Fruit fly (Drosophila melanogaster): Measurements from ENCODE around the gene Cyp4ae1.

Gene Cyp4ae1

dm6 chrX:2166129-2166528 is 12.7 kb upstream of the Cyp4ae1 start (continued):
- peak; percentile 53 for TF ChIP-seq CG17802 (tag; optimal IDR thresholded peaks at IDR 0.05)
- peak; percentile 71 for TF ChIP-seq Sox102F (GFP tag; optimal IDR thresholded peaks at IDR 0.05)
- TF ChIP-seq lab (GFP tag; optimal IDR thresholded peaks at IDR 0.05): peak; percentile 28
- TF ChIP-seq pnt (GFP tag; optimal IDR thresholded peaks at IDR 0.05): peak; percentile 35
- TF ChIP-seq vvl (GFP tag; IDR thresholded peaks at IDR 0.05): peak; percentile 74
- TF ChIP-seq sens (GFP tag): peak; percentile 66
- TF ChIP-seq Six4 (GFP tag; optimal IDR thresholded peaks at IDR 0.05): peak; percentile 13
- TF ChIP-seq CG7556 (GFP tag; optimal IDR thresholded peaks at IDR 0.05): peak; percentile 29
- peak; percentile 33; the same call in 1 of the 2 replicates for TF ChIP-seq E2f2 (GFP tag; IDR thresholded peaks at IDR 0.05)
- no peak for TF ChIP-seq fd3F (GFP tag; optimal IDR thresholded peaks at IDR 0.05)
- TF ChIP-seq CG8388 (GFP tag; optimal IDR thresholded peaks at IDR 0.05): peak; percentile 56
- TF ChIP-seq CG8290 (GFP tag; optimal IDR thresholded peaks at IDR 0.05): no peak
- peak in 1 of 2 experiments; percentile 46 for TF ChIP-seq CG8290 (tag; optimal IDR thresholded peaks at IDR 0.05)
- TF ChIP-seq CG2678 (tag; optimal IDR thresholded peaks at IDR 0.05): peak; percentile 35
- TF ChIP-seq zfh1 (GFP tag; IDR thresholded peaks at IDR 0.05): peak; percentile 56; the same call in 2 of the 3 replicates
- TF ChIP-seq CG32767 (GFP tag; IDR thresholded peaks at IDR 0.05): peak; percentile 12; the same call in 1 of the 2 replicates
- TF ChIP-seq CG30431 (GFP tag; optimal IDR thresholded peaks at IDR 0.05): no peak
- TF ChIP-seq CG11398 (GFP tag; optimal IDR thresholded peaks at IDR 0.05): no peak
- no peak for TF ChIP-seq Sox100B (GFP tag; optimal IDR thresholded peaks at IDR 0.05)
- 0 out of 2 replicates have a peak, but pooled peaks have one; percentile 10 for TF ChIP-seq peb (GFP tag; IDR thresholded peaks at IDR 0.05)
- peak; percentile 5 for TF ChIP-seq lilli (GFP tag; optimal IDR thresholded peaks at IDR 0.05)
- TF ChIP-seq sisA (GFP tag; IDR thresholded peaks at IDR 0.05): peak; percentile 80
- peak; percentile 38 for TF ChIP-seq chn (GFP tag; optimal IDR thresholded peaks at IDR 0.05)
- TF ChIP-seq sug (tag; optimal IDR thresholded peaks at IDR 0.05): no peak
- TF ChIP-seq chm (GFP tag; IDR thresholded peaks at IDR 0.05): no peak
- TF ChIP-seq ci (GFP tag; IDR thresholded peaks at IDR 0.05): peak; percentile 92
- TF ChIP-seq CG17186 (GFP tag; optimal IDR thresholded peaks at IDR 0.05): peak; percentile 28
- TF ChIP-seq esg (GFP tag; conservative IDR thresholded peaks at IDR 0.05): peak; percentile 51
- peak; percentile 38 for TF ChIP-seq CG13424 (tag; optimal IDR thresholded peaks at IDR 0.05)
- peak; percentile 47 for TF ChIP-seq CG4424 (GFP tag; optimal IDR thresholded peaks at IDR 0.05)
- TF ChIP-seq CG17385 (GFP tag; optimal IDR thresholded peaks at IDR 0.05): peak; percentile 24
- TF ChIP-seq CG14441 (GFP tag; IDR thresholded peaks at IDR 0.05): 0 out of 2 replicates have a peak, but pooled peaks have one; percentile 14
- TF ChIP-seq sc (optimal IDR thresholded peaks at IDR 0.05): no peak
- peak; percentile 21 for TF ChIP-seq sc (GFP tag; optimal IDR thresholded peaks at IDR 0.05)
- TF ChIP-seq CG7372 (GFP tag; IDR thresholded peaks at IDR 0.05): no peak
- TF ChIP-seq ATbp (GFP tag; optimal IDR thresholded peaks at IDR 0.05): peak; percentile 71
- TF ChIP-seq bsh (GFP tag; optimal IDR thresholded peaks at IDR 0.05): peak in 1 of 2 experiments; percentile 71
- TF ChIP-seq Hr51 (GFP tag; optimal IDR thresholded peaks at IDR 0.05): peak in 1 of 2 experiments; percentile 36
- TF ChIP-seq CG17359 (tag; optimal IDR thresholded peaks at IDR 0.05): peak; percentile 71
- peak; percentile 17 for TF ChIP-seq CG1529 (GFP tag; optimal IDR thresholded peaks at IDR 0.05)
- no peak for TF ChIP-seq ERR (GFP tag; optimal IDR thresholded peaks at IDR 0.05)
- TF ChIP-seq Xrp1 (GFP tag; IDR thresholded peaks at IDR 0.05): peak; percentile 48; the same call in 1 of the 2 replicates
- peak; percentile 53 for TF ChIP-seq CG10979 (tag; optimal IDR thresholded peaks at IDR 0.05)
- peak; percentile 28 for TF ChIP-seq NfI (GFP tag; optimal IDR thresholded peaks at IDR 0.05)
- TF ChIP-seq CG16863 (GFP tag; optimal IDR thresholded peaks at IDR 0.05): peak; percentile 34
- TF ChIP-seq D (optimal IDR thresholded peaks at IDR 0.05): no peak
- peak; percentile 22 for TF ChIP-seq D (GFP tag; optimal IDR thresholded peaks at IDR 0.05)
- TF ChIP-seq CG12299 (tag; optimal IDR thresholded peaks at IDR 0.05): no peak
- TF ChIP-seq gfzf (GFP tag; optimal IDR thresholded peaks at IDR 0.05): no peak
- TF ChIP-seq CG34422 (GFP tag; IDR thresholded peaks at IDR 0.05): 0 out of 3 replicates have a peak, but pooled peaks have one; percentile 15
- TF ChIP-seq repo (GFP tag; optimal IDR thresholded peaks at IDR 0.05): peak; percentile 0
- peak; percentile 53 for TF ChIP-seq slbo (GFP tag; IDR thresholded peaks at IDR 0.05)
